Worm (Caenorhabditis elegans) whole organism, L4 larva: ENCODE measurements around the gene F37C4.6.

ENCODE experiments used
- ama-1 ChIP-seq: fragments of 150-350 bp; optimal IDR thresholded peaks from 2 replicates; lab custom pipeline; 2014; ENCODE audit warnings: inconsistent platforms, mixed read lengths
- ces-1 ChIP-seq: fragments of 150-350 bp; sonication (generic microtip); optimal IDR thresholded peaks from 4 replicates; lab custom pipeline; 2014; ENCODE audit warnings: missing biosample characterization, missing genetic modification reagents, missing genetic modification characterization
- duxl-1 ChIP-seq: sonication (generic microtip); optimal IDR thresholded peaks from 2 replicates; lab custom pipeline; 2016; ENCODE audit warnings: mild to moderate bottlenecking, missing genetic modification characterization, moderate library complexity, missing compliant biosample characterization; ENCODE audit not compliant: poor library complexity
- lir-3 ChIP-seq: sonication (generic microtip); optimal IDR thresholded peaks from 2 replicates; lab custom pipeline; 2016; ENCODE audit warnings: mild to moderate bottlenecking, missing genetic modification characterization, missing compliant biosample characterization
- unc-39 ChIP-seq: sonication (generic microtip); optimal IDR thresholded peaks from 2 replicates; lab custom pipeline; 2017; ENCODE audit warnings: missing biosample characterization, missing genetic modification characterization

ce11 chrIV:3841607-3842006, 36.5 kb downstream of the F37C4.6 start:
- TF ChIP-seq lir-3 (no peak), ces-1 (GFP tag; lab: Kevin White, UChicago) (no peak), ama-1 (lab: Kevin White, UChicago) (no peak), unc-39 (tag; lab: Kevin White, UChicago) (no peak), duxl-1 (no peak)
